Worm (Caenorhabditis elegans): Measurements from ENCODE around the gene C26H9A.4.

- TF ChIP-seq tab-1 (GFP tag; IDR thresholded peaks at IDR 0.05) (no peak), med-1 (GFP tag; optimal IDR thresholded peaks at IDR 0.05; ENCODE audit: insufficient read depth) (no peak), ztf-29 (GFP tag; IDR thresholded peaks at IDR 0.05) (no peak), flt-1 (GFP tag; IDR thresholded peaks at IDR 0.05) (no peak), klf-2 (GFP tag; conservative IDR thresholded peaks at IDR 0.05) (no peak), ztf-23 (GFP tag; IDR thresholded peaks at IDR 0.05) (no peak), cog-1 (tag; optimal IDR thresholded peaks at IDR 0.05) (peak; percentile 40), ref-1 (GFP tag; conservative IDR thresholded peaks at IDR 0.05) (no peak), T22C8.4 (GFP tag; IDR thresholded peaks at IDR 0.05) (no peak)
Measured at ce11 chrIV:12685827-12686226, 32.6 kb downstream of the C26H9A.4 start.
